Fruit fly (Drosophila melanogaster) whole organism, embryonic: Measurements from ENCODE around the gene CG42763.
A peak's percentile ranks its signal among the peaks of the same experiment; 100 is the strongest.

Source experiments
- Aef1 ChIP-seq: fragments of 200-800 bp; sonication (Bioruptor generic); IDR thresholded peaks from 3 replicates; pipeline ENCODE4 v1.3.6; 2022; ENCODE audit warnings: missing biosample characterization, missing genetic modification characterization
- CG11093 ChIP-seq: fragments of 200-800 bp; sonication (Bioruptor generic); IDR thresholded peaks from 3 replicates; pipeline ENCODE4 v1.3.6; 2022; ENCODE audit warnings: missing biosample characterization, missing genetic modification characterization
- CG11560 ChIP-seq: fragments of 200-800 bp; sonication (Bioruptor generic); IDR thresholded peaks from 3 replicates; pipeline ENCODE4 v1.3.6; 2022; ENCODE audit warnings: missing biosample characterization, missing genetic modification characterization
- CG12104 ChIP-seq: fragments of 200-800 bp; sonication (Bioruptor generic); optimal IDR thresholded peaks from 3 replicates; lab custom pipeline; 2016; ENCODE audit warnings: missing biosample characterization, missing genetic modification characterization
- CG1233 ChIP-seq: fragments of 200-800 bp; sonication (Bioruptor generic); optimal IDR thresholded peaks from 4 replicates; lab custom pipeline; 2018; ENCODE audit warnings: missing biosample characterization, mild to moderate bottlenecking, missing genetic modification characterization
- CG12659 ChIP-seq: fragments of 200-800 bp; sonication (Bioruptor generic); optimal IDR thresholded peaks from 3 replicates; lab custom pipeline; 2017; ENCODE audit warnings: mild to moderate bottlenecking, missing biosample characterization, missing genetic modification reagents, missing genetic modification characterization
- CG13287 ChIP-seq: fragments of 200-800 bp; sonication (Bioruptor generic); IDR thresholded peaks from 2 replicates; pipeline ENCODE4 v1.3.6; 2022; ENCODE audit warnings: missing biosample characterization, missing genetic modification characterization; ENCODE audit not compliant: partially characterized antibody
- CG14441 ChIP-seq: fragments of 200-800 bp; sonication (Bioruptor generic); IDR thresholded peaks from 2 replicates; pipeline ENCODE4 v1.3.6; 2022; ENCODE audit warnings: missing biosample characterization, missing genetic modification characterization
- CG14710 ChIP-seq: fragments of 200-800 bp; sonication (Bioruptor generic); optimal IDR thresholded peaks from 3 replicates; lab custom pipeline; 2019; ENCODE audit warnings: missing biosample characterization, mild to moderate bottlenecking, missing genetic modification characterization, moderate library complexity
- CG15514 ChIP-seq: fragments of 200-800 bp; sonication (Bioruptor generic); optimal IDR thresholded peaks from 3 replicates; lab custom pipeline; 2017; ENCODE audit warnings: missing biosample characterization, missing genetic modification characterization, mild to moderate bottlenecking, moderate library complexity, missing genetic modification reagents
- CG16813 ChIP-seq: fragments of 200-800 bp; sonication (Bioruptor generic); IDR thresholded peaks from 3 replicates; pipeline ENCODE4 v1.3.6; 2022; ENCODE audit warnings: missing biosample characterization, missing genetic modification characterization; ENCODE audit not compliant: partially characterized antibody
- CG17186 ChIP-seq: fragments of 200-800 bp; sonication (Bioruptor generic); optimal IDR thresholded peaks from 3 replicates; lab custom pipeline; 2017; ENCODE audit warnings: missing biosample characterization, missing genetic modification reagents, missing genetic modification characterization
- CG17359 ChIP-seq: fragments of 200-800 bp; sonication (Bioruptor generic); optimal IDR thresholded peaks from 3 replicates; lab custom pipeline; 2018; ENCODE audit warnings: missing biosample characterization, mild to moderate bottlenecking, missing genetic modification characterization, moderate library complexity
- CG17361 ChIP-seq: fragments of 200-800 bp; sonication (Bioruptor generic); IDR thresholded peaks from 3 replicates; pipeline ENCODE4 v1.3.6; 2022; ENCODE audit warnings: missing biosample characterization, missing genetic modification characterization
- CG17829 ChIP-seq: fragments of 200-800 bp; optimal IDR thresholded peaks from 2 replicates; lab custom pipeline; 2019; ENCODE audit warnings: missing biosample characterization, mild to moderate bottlenecking, missing genetic modification characterization, moderate library complexity
- CG32767 ChIP-seq: fragments of 200-800 bp; sonication (Bioruptor generic); IDR thresholded peaks from 2 replicates; pipeline ENCODE4 v1.3.6; 2022; ENCODE audit warnings: missing biosample characterization, missing genetic modification characterization
- CG32772 ChIP-seq: fragments of 200-800 bp; sonication (Bioruptor generic); IDR thresholded peaks from 2 replicates; pipeline ENCODE4 v1.3.6; 2022; ENCODE audit warnings: missing biosample characterization, missing genetic modification characterization
- CG3838 ChIP-seq: fragments of 200-800 bp; sonication (Bioruptor generic); optimal IDR thresholded peaks from 3 replicates; lab custom pipeline; 2016; ENCODE audit warnings: missing biosample characterization, missing genetic modification characterization
- CG6765 ChIP-seq: fragments of 200-800 bp; sonication (Bioruptor generic); optimal IDR thresholded peaks from 3 replicates; lab custom pipeline; 2017; ENCODE audit warnings: missing biosample characterization, mild to moderate bottlenecking, missing genetic modification characterization
- CG7556 ChIP-seq: fragments of 200-800 bp; sonication (Bioruptor generic); optimal IDR thresholded peaks from 2 replicates; lab custom pipeline; 2017; ENCODE audit warnings: missing biosample characterization, mild to moderate bottlenecking, missing genetic modification characterization
- CG8944 ChIP-seq: fragments of 200-800 bp; sonication (Bioruptor generic); optimal IDR thresholded peaks from 3 replicates; lab custom pipeline; 2016; ENCODE audit warnings: missing biosample characterization, missing genetic modification characterization
- CG9797 ChIP-seq: fragments of 200-800 bp; sonication (Bioruptor generic); optimal IDR thresholded peaks from 3 replicates; lab custom pipeline; 2018; ENCODE audit warnings: missing biosample characterization, mild to moderate bottlenecking, missing genetic modification characterization
- Dip2 ChIP-seq: fragments of 200-800 bp; sonication (Bioruptor generic); IDR thresholded peaks from 2 replicates; pipeline ENCODE4 v1.3.6; 2022; ENCODE audit warnings: missing biosample characterization, missing genetic modification characterization
- Dll ChIP-seq: fragments of 200-800 bp; sonication (Bioruptor generic); IDR thresholded peaks from 4 replicates; pipeline ENCODE4 v1.3.6; 2022; ENCODE audit warnings: missing biosample characterization, missing genetic modification characterization; ENCODE audit not compliant: partially characterized antibody
- Elba2 ChIP-seq: fragments of 200-800 bp; sonication (Bioruptor generic); optimal IDR thresholded peaks from 3 replicates; lab custom pipeline; 2016; ENCODE audit warnings: missing biosample characterization, missing genetic modification characterization
- Fer1 ChIP-seq: fragments of 200-800 bp; sonication (Bioruptor generic); optimal IDR thresholded peaks from 2 replicates; lab custom pipeline; 2017; ENCODE audit warnings: missing biosample characterization, mild to moderate bottlenecking, missing genetic modification characterization
- HLH4C ChIP-seq: fragments of 200-800 bp; sonication (Bioruptor generic); IDR thresholded peaks from 3 replicates; pipeline ENCODE4 v1.3.6; 2022; ENCODE audit warnings: missing biosample characterization, missing genetic modification characterization; ENCODE audit not compliant: partially characterized antibody
- Hmx ChIP-seq: fragments of 200-800 bp; sonication (Bioruptor generic); optimal IDR thresholded peaks from 2 replicates; lab custom pipeline; 2016; ENCODE audit warnings: missing biosample characterization, missing genetic modification characterization
- Lim3 ChIP-seq: fragments of 200-800 bp; sonication (Bioruptor generic); IDR thresholded peaks from 2 replicates; pipeline ENCODE4 v1.3.6; 2022; ENCODE audit warnings: missing biosample characterization, missing genetic modification characterization
- Med ChIP-seq: fragments of 200-800 bp; sonication (Bioruptor generic); peaks from one replicate; lab custom pipeline; 2016; ENCODE audit warnings: missing biosample characterization, missing genetic modification characterization, mild to moderate bottlenecking, inconsistent platforms, moderate library complexity
- Myb ChIP-seq: fragments of 200-800 bp; sonication (Bioruptor generic); optimal IDR thresholded peaks from 2 replicates; lab custom pipeline; 2016; ENCODE audit warnings: missing biosample characterization, missing genetic modification characterization
- Sry-δ ChIP-seq: fragments of 200-800 bp; sonication (Bioruptor generic); optimal IDR thresholded peaks from 2 replicates; lab custom pipeline; 2016; ENCODE audit warnings: missing biosample characterization, missing genetic modification characterization
- dpn ChIP-seq, 2 experiments: fragments of 200-800 bp; sonication (Bioruptor generic); optimal IDR thresholded peaks; 3 replicates each; lab custom pipeline; 2016; ENCODE audit warnings: missing biosample characterization in 2 of 2, missing genetic modification characterization in 2 of 2
- ftz-f1 ChIP-seq: fragments of 200-800 bp; sonication (Bioruptor generic); optimal IDR thresholded peaks from 2 replicates; lab custom pipeline; 2016; ENCODE audit warnings: missing biosample characterization, missing genetic modification characterization
- fu2 ChIP-seq: fragments of 200-800 bp; sonication (Bioruptor generic); optimal IDR thresholded peaks from 2 replicates; lab custom pipeline; 2016; ENCODE audit warnings: missing biosample characterization, missing genetic modification characterization
- gfzf ChIP-seq: fragments of 200-800 bp; sonication (Bioruptor generic); optimal IDR thresholded peaks from 2 replicates; lab custom pipeline; 2016; ENCODE audit warnings: missing biosample characterization, mild to moderate bottlenecking, missing genetic modification characterization, moderate library complexity
- gt ChIP-seq: fragments of 200-800 bp; sonication (Bioruptor generic); IDR thresholded peaks from 2 replicates; pipeline ENCODE4 v1.3.6; 2022; ENCODE audit warnings: missing biosample characterization, missing genetic modification characterization
- ind ChIP-seq: fragments of 200-800 bp; sonication (Bioruptor generic); optimal IDR thresholded peaks from 3 replicates; lab custom pipeline; 2016; ENCODE audit warnings: missing biosample characterization, missing genetic modification characterization
- insv ChIP-seq, 2 experiments: fragments of 200-800 bp; sonication (Bioruptor generic); optimal IDR thresholded peaks; 3 replicates each; lab custom pipeline; 2016 to 2018; ENCODE audit warnings: missing biosample characterization in 2 of 2, missing genetic modification characterization in 2 of 2
- jing ChIP-seq: fragments of 200-800 bp; sonication (Bioruptor generic); optimal IDR thresholded peaks from 2 replicates; lab custom pipeline; 2018; ENCODE audit warnings: missing biosample characterization, mild to moderate bottlenecking, missing genetic modification characterization
- nom ChIP-seq: fragments of 200-800 bp; sonication (Bioruptor generic); optimal IDR thresholded peaks from 2 replicates; lab custom pipeline; 2017; ENCODE audit warnings: missing biosample characterization, missing genetic modification characterization, mild to moderate bottlenecking, moderate library complexity, missing genetic modification reagents
- odd ChIP-seq: fragments of 200-800 bp; sonication (Bioruptor generic); optimal IDR thresholded peaks from 2 replicates; lab custom pipeline; 2017; ENCODE audit warnings: missing biosample characterization, mild to moderate bottlenecking, missing genetic modification characterization
- peb ChIP-seq: fragments of 200-800 bp; sonication (Bioruptor generic); IDR thresholded peaks from 2 replicates; pipeline ENCODE4 v1.3.6; 2022; ENCODE audit warnings: missing biosample characterization, missing genetic modification characterization
- pfk ChIP-seq: fragments of 200-800 bp; sonication (Bioruptor generic); optimal IDR thresholded peaks from 2 replicates; lab custom pipeline; 2018; ENCODE audit warnings: missing biosample characterization, mild to moderate bottlenecking, missing genetic modification characterization, moderate library complexity
- repo ChIP-seq: fragments of 200-800 bp; sonication (Bioruptor generic); optimal IDR thresholded peaks from 2 replicates; lab custom pipeline; 2016; ENCODE audit warnings: missing biosample characterization, missing genetic modification characterization
- sug ChIP-seq: fragments of 200-800 bp; optimal IDR thresholded peaks from 2 replicates; lab custom pipeline; 2019; ENCODE audit warnings: missing biosample characterization, mild to moderate bottlenecking, missing genetic modification characterization, moderate library complexity
- tap ChIP-seq: fragments of 200-800 bp; optimal IDR thresholded peaks from 3 replicates; lab custom pipeline; 2019; ENCODE audit warnings: missing biosample characterization, mild to moderate bottlenecking, missing genetic modification characterization, moderate library complexity
- tin ChIP-seq: fragments of 200-800 bp; sonication (Bioruptor generic); optimal IDR thresholded peaks from 3 replicates; lab custom pipeline; 2016; ENCODE audit warnings: missing biosample characterization, missing genetic modification characterization
- unc-4 ChIP-seq: fragments of 200-800 bp; sonication (Bioruptor generic); IDR thresholded peaks from 2 replicates; pipeline ENCODE4 v1.3.6; 2022; ENCODE audit warnings: missing biosample characterization, missing genetic modification characterization; ENCODE audit not compliant: partially characterized antibody

The CG42763 gene

dm6 chr2L:8133772-8134386 lies 11.0 kb downstream of the CG42763 start (continued):
- TF ChIP-seq HLH4C, result no peak
- TF ChIP-seq CG16813 (GFP tag; lab: Robert Waterston, UW), result no peak
- no peak for TF ChIP-seq jing
- TF ChIP-seq CG32772 (GFP tag; lab: Robert Waterston, UW), result no peak
- no peak for TF ChIP-seq unc-4
- no peak for TF ChIP-seq CG1233 (GFP tag; lab: Kevin White, UChicago)
- TF ChIP-seq CG11560 (tag; lab: Robert Waterston, UW), result peak; percentile 98
- no peak for TF ChIP-seq repo (GFP tag; lab: Kevin White, UChicago)
- peak; percentile 24 for TF ChIP-seq Sry-δ (GFP tag; lab: Kevin White, UChicago)
- TF ChIP-seq CG17829 (tag; lab: Kevin White, UChicago), result peak; percentile 20
- TF ChIP-seq tin (GFP tag; lab: Kevin White, UChicago), result no peak
- no peak for TF ChIP-seq fu2
- TF ChIP-seq CG12659, result peak; percentile 50
- TF ChIP-seq CG9797 (GFP tag; lab: Kevin White, UChicago), result peak; percentile 20
- no peak for TF ChIP-seq dpn (GFP tag; optimal IDR thresholded peaks at IDR 0.05; lab: Kevin White, UChicago)
- TF ChIP-seq gt (GFP tag; lab: Robert Waterston, UW), result no peak
- TF ChIP-seq CG14710, result peak; percentile 57
- no peak for TF ChIP-seq CG12104
- no peak for TF ChIP-seq Hmx (GFP tag; lab: Kevin White, UChicago)
- no peak for TF ChIP-seq ind (GFP tag; lab: Kevin White, UChicago)
- no peak for TF ChIP-seq CG17361 (GFP tag; lab: Robert Waterston, UW)
- TF ChIP-seq Dll, result peak; percentile 50; the same call in 1 of the 4 replicates
- no peak for TF ChIP-seq CG17359 (tag; lab: Kevin White, UChicago)
- TF ChIP-seq Myb (GFP tag; lab: Kevin White, UChicago), result peak; percentile 28
- TF ChIP-seq Fer1 (GFP tag; lab: Kevin White, UChicago), result no peak
- no peak for TF ChIP-seq peb (GFP tag; lab: Robert Waterston, UW)
- TF ChIP-seq CG11093 (GFP tag; lab: Robert Waterston, UW), result no peak
- TF ChIP-seq pfk (GFP tag; lab: Kevin White, UChicago), result peak; percentile 91
- TF ChIP-seq Dip2 (GFP tag; lab: Robert Waterston, UW), result no peak

- TF ChIP-seq Lim3, result no peak
These were observed 14.2 kb downstream of the CG42763 start for dm6 chr2L:8130729-8131128.

dm6 chr2L:8129996-8130641 lies 14.8 kb downstream of the CG42763 start:
- TF ChIP-seq Med (GFP tag; lab: Kevin White, UChicago) (peak; percentile 29), sug (tag; lab: Kevin White, UChicago) (peak; percentile 74), nom (no peak), insv (GFP tag; optimal IDR thresholded peaks at IDR 0.05; lab: Kevin White, UChicago) (no peak), CG15514 (GFP tag; lab: Kevin White, UChicago) (no peak), ftz-f1 (GFP tag; lab: Kevin White, UChicago) (peak; percentile 3), gfzf (no peak), CG17186 (GFP tag; lab: Kevin White, UChicago) (no peak), odd (GFP tag; lab: Kevin White, UChicago) (no peak), CG7556 (GFP tag; lab: Kevin White, UChicago) (no peak), CG14441 (no peak), CG8944 (GFP tag; lab: Kevin White, UChicago) (no peak), Elba2 (GFP tag; lab: Kevin White, UChicago) (no peak), Aef1 (GFP tag; lab: Robert Waterston, UW) (no peak), CG13287 (GFP tag; lab: Robert Waterston, UW) (no peak), tap (tag; lab: Kevin White, UChicago) (no peak), CG6765 (GFP tag; lab: Kevin White, UChicago) (no peak), CG32767 (GFP tag; lab: Robert Waterston, UW) (no peak), CG3838 (no peak)
